Fruit fly (Drosophila melanogaster): Measurements from ENCODE around the gene Glt.

Gene Glt

dm6 chr2L:8672278-8672748 lies at the start of gene Glt:
Gene Glt (plus strand): TSS chr2L:8672698.
- TF ChIP-seq usp (GFP tag; optimal IDR thresholded peaks at IDR 0.05) = no peak
- TF ChIP-seq jim (GFP tag; optimal IDR thresholded peaks at IDR 0.05) = no peak
- TF ChIP-seq ey (GFP tag; optimal IDR thresholded peaks at IDR 0.05) = peak; percentile 5
- peak; percentile 31 for TF ChIP-seq OdsH (GFP tag; optimal IDR thresholded peaks at IDR 0.05)
- TF ChIP-seq CrebA (GFP tag; optimal IDR thresholded peaks at IDR 0.05; ENCODE audit: borderline replicate concordance) = no peak
- no peak for TF ChIP-seq CG9705 (GFP tag; optimal IDR thresholded peaks at IDR 0.05)
- TF ChIP-seq pan (optimal IDR thresholded peaks at IDR 0.05) = no peak
- TF ChIP-seq psq (GFP tag; optimal IDR thresholded peaks at IDR 0.05) = no peak
- TF ChIP-seq Myc (optimal IDR thresholded peaks at IDR 0.05) = no peak
- no peak for TF ChIP-seq sv (GFP tag; optimal IDR thresholded peaks at IDR 0.05)
- TF ChIP-seq h (GFP tag; optimal IDR thresholded peaks at IDR 0.05) = peak; percentile 53
- TF ChIP-seq N (GFP tag; optimal IDR thresholded peaks at IDR 0.05) = no peak
- peak; percentile 2 for TF ChIP-seq dmrt93B (GFP tag; optimal IDR thresholded peaks at IDR 0.05)
- TF ChIP-seq tai (GFP tag; optimal IDR thresholded peaks at IDR 0.05) = no peak
- TF ChIP-seq Hr83 (GFP tag; optimal IDR thresholded peaks at IDR 0.05; ENCODE audit: poor library complexity, severe bottlenecking) = no peak
- TF ChIP-seq HLH106 (tag; optimal IDR thresholded peaks at IDR 0.05) = peak; percentile 60
- TF ChIP-seq fru (GFP tag; optimal IDR thresholded peaks at IDR 0.05) = peak; percentile 59
- no peak for TF ChIP-seq GATAd (GFP tag; optimal IDR thresholded peaks at IDR 0.05)
- no peak for TF ChIP-seq Vsx2 (GFP tag; optimal IDR thresholded peaks at IDR 0.05; ENCODE audit: partially characterized antibody)
- peak; percentile 65 for TF ChIP-seq rgr (GFP tag; optimal IDR thresholded peaks at IDR 0.05)
- TF ChIP-seq Hnf4 (GFP tag; optimal IDR thresholded peaks at IDR 0.05) = peak; percentile 31
- TF ChIP-seq Mio (GFP tag; optimal IDR thresholded peaks at IDR 0.05) = no peak
- no peak for TF ChIP-seq brk (GFP tag; optimal IDR thresholded peaks at IDR 0.05)
- TF ChIP-seq CG32264 (GFP tag; optimal IDR thresholded peaks at IDR 0.05) = no peak
- no peak for TF ChIP-seq Abd-B (GFP tag; optimal IDR thresholded peaks at IDR 0.05)
- TF ChIP-seq woc (GFP tag; optimal IDR thresholded peaks at IDR 0.05) = no peak
- TF ChIP-seq Hr78 (GFP tag; optimal IDR thresholded peaks at IDR 0.05) = no peak
- no peak for TF ChIP-seq Dif (GFP tag; optimal IDR thresholded peaks at IDR 0.05; ENCODE audit: partially characterized antibody)
- no peak for TF ChIP-seq dl (GFP tag; optimal IDR thresholded peaks at IDR 0.05; ENCODE audit: insufficient read depth in 1 of 2, partially characterized antibody in 2 of 2)
- TF ChIP-seq Rel (GFP tag; optimal IDR thresholded peaks at IDR 0.05) = no peak
- no peak for TF ChIP-seq Rel (tag; optimal IDR thresholded peaks at IDR 0.05)
- TF ChIP-seq sage (GFP tag; optimal IDR thresholded peaks at IDR 0.05) = no peak
- no peak for TF ChIP-seq Jra (GFP tag; optimal IDR thresholded peaks at IDR 0.05)
- peak in 1 of 2 experiments; percentile 45 for TF ChIP-seq foxo (GFP tag; optimal IDR thresholded peaks at IDR 0.05)
- TF ChIP-seq lola (GFP tag; optimal IDR thresholded peaks at IDR 0.05) = no peak
- TF ChIP-seq dsf (GFP tag; optimal IDR thresholded peaks at IDR 0.05; ENCODE audit: borderline replicate concordance) = no peak
- no peak for TF ChIP-seq Dfd (GFP tag; optimal IDR thresholded peaks at IDR 0.05)
- no peak for TF ChIP-seq Sp1 (GFP tag; optimal IDR thresholded peaks at IDR 0.05)
- peak; percentile 38 for TF ChIP-seq br (GFP tag; optimal IDR thresholded peaks at IDR 0.05)

- peak; percentile 13 for TF ChIP-seq fru (GFP tag; optimal IDR thresholded peaks at IDR 0.05)
- TF ChIP-seq foxo (GFP tag; optimal IDR thresholded peaks at IDR 0.05) = peak in 1 of 2 experiments; percentile 40
- TF ChIP-seq N (GFP tag; optimal IDR thresholded peaks at IDR 0.05) = no peak
- peak; percentile 12 for TF ChIP-seq OdsH (GFP tag; optimal IDR thresholded peaks at IDR 0.05)
- TF ChIP-seq h (GFP tag; optimal IDR thresholded peaks at IDR 0.05) = peak; percentile 16
Observed at dm6 chr2L:8633671-8634391, 38.7 kb upstream of the Glt start.

- no peak for TF ChIP-seq jim (GFP tag; optimal IDR thresholded peaks at IDR 0.05)
- TF ChIP-seq dsf (GFP tag; optimal IDR thresholded peaks at IDR 0.05; ENCODE audit: borderline replicate concordance) = no peak
- peak; percentile 96 for TF ChIP-seq Dfd (GFP tag; optimal IDR thresholded peaks at IDR 0.05)
- no peak for TF ChIP-seq foxo (GFP tag; optimal IDR thresholded peaks at IDR 0.05)
Observed at dm6 chr2L:8659549-8659948, 12.9 kb upstream of the Glt start.

Data from whole organism, wandering third instar larva.